Worm (Caenorhabditis elegans): ENCODE results near the gene R07E5.5.

Gene R07E5.5

ce11 chrIII:4429402-4429801, 32.2 kb downstream of the R07E5.5 start, which contains the start of gene C28A5.6:
Gene C28A5.6, minus strand, starts transcription at chrIII:4429502.
- no peak for TF ChIP-seq ref-2 (tag; optimal IDR thresholded peaks at IDR 0.05)
- no peak for TF ChIP-seq ceh-30 (tag; optimal IDR thresholded peaks at IDR 0.05)
- no peak for TF ChIP-seq ztf-16 (tag; optimal IDR thresholded peaks at IDR 0.05)
- TF ChIP-seq eyg-1 (tag; optimal IDR thresholded peaks at IDR 0.05): no peak
- no peak for TF ChIP-seq nhr-232 (tag; optimal IDR thresholded peaks at IDR 0.05)
- no peak for TF ChIP-seq sox-4 (tag; optimal IDR thresholded peaks at IDR 0.05)
- no peak for TF ChIP-seq madf-2 (tag; optimal IDR thresholded peaks at IDR 0.05)
- TF ChIP-seq odd-2 (tag; optimal IDR thresholded peaks at IDR 0.05): no peak
- no peak for TF ChIP-seq pax-1 (tag; optimal IDR thresholded peaks at IDR 0.05)
- no peak for TF ChIP-seq ahr-1 (tag; optimal IDR thresholded peaks at IDR 0.05)
- TF ChIP-seq lim-6 (tag; optimal IDR thresholded peaks at IDR 0.05): no peak
- no peak for TF ChIP-seq pha-2 (tag; optimal IDR thresholded peaks at IDR 0.05)

ce11 chrIII:4434294-4434781, 37.1 kb downstream of the R07E5.5 start, which contains the start of gene C28A5.1:
Gene C28A5.1, minus strand, starts transcription at chrIII:4434344.
- TF ChIP-seq ttx-3 (tag; optimal IDR thresholded peaks at IDR 0.05) (no peak), dmd-4 (tag; optimal IDR thresholded peaks at IDR 0.05; ENCODE audit: borderline replicate concordance) (no peak)

- TF ChIP-seq unc-55 (GFP tag; optimal IDR thresholded peaks at IDR 0.05) (no peak), lim-6 (tag; optimal IDR thresholded peaks at IDR 0.05) (no peak), ceh-2 (tag; optimal IDR thresholded peaks at IDR 0.05) (no peak), pha-2 (tag; optimal IDR thresholded peaks at IDR 0.05) (no peak), ama-1 (optimal IDR thresholded peaks at IDR 0.05) (no peak), madf-2 (tag; optimal IDR thresholded peaks at IDR 0.05) (no peak), nhr-11 (tag; optimal IDR thresholded peaks at IDR 0.05) (no peak), ceh-6 (GFP tag; optimal IDR thresholded peaks at IDR 0.05) (no peak), ets-4 (tag; optimal IDR thresholded peaks at IDR 0.05) (no peak), unc-86 (tag; optimal IDR thresholded peaks at IDR 0.05) (no peak), sox-2 (GFP tag; IDR thresholded peaks at IDR 0.05) (no peak), hlh-15 (tag; optimal IDR thresholded peaks at IDR 0.05) (no peak), mec-3 (tag; optimal IDR thresholded peaks at IDR 0.05; ENCODE audit: borderline replicate concordance) (no peak), fkh-6 (tag; optimal IDR thresholded peaks at IDR 0.05) (no peak), pha-4 (tag; optimal IDR thresholded peaks at IDR 0.05) (no peak), pag-3 (tag; optimal IDR thresholded peaks at IDR 0.05; ENCODE audit: borderline replicate concordance) (no peak), zip-5 (tag; optimal IDR thresholded peaks at IDR 0.05) (no peak), K02D7.2 (tag; optimal IDR thresholded peaks at IDR 0.05) (no peak)
These were observed 38.0 kb downstream of the R07E5.5 start for ce11 chrIII:4435262-4435661.

ce11 chrIII:4439493-4439983, 42.3 kb downstream of the R07E5.5 start, which contains the start of gene C28A5.2:
Gene C28A5.2, minus strand, starts transcription at chrIII:4439543.
- TF ChIP-seq mec-3 (tag; optimal IDR thresholded peaks at IDR 0.05; ENCODE audit: borderline replicate concordance) (no peak), npax-4 (tag; optimal IDR thresholded peaks at IDR 0.05) (no peak), pqm-1 (tag; optimal IDR thresholded peaks at IDR 0.05) (no peak), odd-2 (tag; optimal IDR thresholded peaks at IDR 0.05) (no peak), eyg-1 (tag; optimal IDR thresholded peaks at IDR 0.05) (no peak), C08G9.2 (tag; optimal IDR thresholded peaks at IDR 0.05) (no peak), sox-4 (tag; optimal IDR thresholded peaks at IDR 0.05) (no peak), elt-4 (tag; optimal IDR thresholded peaks at IDR 0.05) (no peak), ahr-1 (tag; optimal IDR thresholded peaks at IDR 0.05) (no peak), dve-1 (tag; optimal IDR thresholded peaks at IDR 0.05) (no peak), pha-2 (tag; optimal IDR thresholded peaks at IDR 0.05) (no peak), unc-55 (GFP tag; optimal IDR thresholded peaks at IDR 0.05) (no peak)

- TF ChIP-seq elt-2 (tag; optimal IDR thresholded peaks at IDR 0.05): no peak
These were observed 44.6 kb downstream of the R07E5.5 start, which contains the start of gene nex-3 for ce11 chrIII:4441781-4442180. Gene nex-3, plus strand, starts transcription at chrIII:4442081.

Data from whole organism, late embryonic.